Fruit fly (Drosophila melanogaster): ENCODE measurements around the gene CG6055.

The CG6055 gene

dm6 chr2L:7454112-7454511 is 12.2 kb upstream of the CG6055 start, which contains the start of gene Gr28a:
Gene Gr28a (minus strand): TSS chr2L:7454212.
- TF ChIP-seq Mnt (GFP tag; optimal IDR thresholded peaks at IDR 0.05) (no peak), kay (GFP tag; ENCODE audit: borderline replicate concordance) (no peak), Hr96 (GFP tag; optimal IDR thresholded peaks at IDR 0.05) (no peak), CG11617 (GFP tag; optimal IDR thresholded peaks at IDR 0.05) (no peak), CG14711 (tag; optimal IDR thresholded peaks at IDR 0.05) (no peak), CG1620 (GFP tag; optimal IDR thresholded peaks at IDR 0.05) (no peak), CG5204 (GFP tag; optimal IDR thresholded peaks at IDR 0.05) (no peak)

dm6 chr2L:7462147-7462546 is 4.2 kb upstream of the CG6055 start, which contains the start of gene Gr28b:
Gene Gr28b (minus strand): TSS chr2L:7462247.
- TF ChIP-seq CG7101 (tag; optimal IDR thresholded peaks at IDR 0.05) (no peak), CG33017 (tag; optimal IDR thresholded peaks at IDR 0.05) (no peak), bab1 (GFP tag; optimal IDR thresholded peaks at IDR 0.05) (no peak), CG11617 (GFP tag; optimal IDR thresholded peaks at IDR 0.05) (no peak), cic (GFP tag; optimal IDR thresholded peaks at IDR 0.05) (no peak), CG1620 (GFP tag; optimal IDR thresholded peaks at IDR 0.05) (no peak), Hr96 (GFP tag; optimal IDR thresholded peaks at IDR 0.05) (no peak), Crg-1 (GFP tag; optimal IDR thresholded peaks at IDR 0.05) (no peak), tj (GFP tag; optimal IDR thresholded peaks at IDR 0.05) (no peak), kay (GFP tag; ENCODE audit: borderline replicate concordance) (no peak), pad (GFP tag; optimal IDR thresholded peaks at IDR 0.05) (no peak)

dm6 chr2L:7473248-7473647 is 6.9 kb downstream of the CG6055 start:
- TF ChIP-seq tj (GFP tag; optimal IDR thresholded peaks at IDR 0.05) (no peak), Clk (GFP tag; optimal IDR thresholded peaks at IDR 0.05) (no peak), Crg-1 (GFP tag; optimal IDR thresholded peaks at IDR 0.05) (no peak), CG12768 (GFP tag; optimal IDR thresholded peaks at IDR 0.05) (no peak), bab1 (GFP tag; optimal IDR thresholded peaks at IDR 0.05) (no peak), kay (GFP tag; ENCODE audit: borderline replicate concordance) (no peak), Hr96 (GFP tag; optimal IDR thresholded peaks at IDR 0.05) (no peak), CG1620 (GFP tag; optimal IDR thresholded peaks at IDR 0.05) (no peak), CG11617 (GFP tag; optimal IDR thresholded peaks at IDR 0.05) (no peak)

dm6 chr2L:7474404-7474803 is 8.1 kb downstream of the CG6055 start, which contains the start of gene CG6441:
Gene CG6441 (plus strand): TSS chr2L:7474704.
- no peak for TF ChIP-seq CG11617 (GFP tag; optimal IDR thresholded peaks at IDR 0.05)
- no peak for TF ChIP-seq bab1 (GFP tag; optimal IDR thresholded peaks at IDR 0.05)
- TF ChIP-seq CG1620 (GFP tag; optimal IDR thresholded peaks at IDR 0.05): no peak
- TF ChIP-seq CG33017 (tag; optimal IDR thresholded peaks at IDR 0.05): no peak
- no peak for TF ChIP-seq CG5204 (GFP tag; optimal IDR thresholded peaks at IDR 0.05)
- no peak for TF ChIP-seq Crg-1 (GFP tag; optimal IDR thresholded peaks at IDR 0.05)
- no peak for TF ChIP-seq cnc (optimal IDR thresholded peaks at IDR 0.05)
- TF ChIP-seq toe (GFP tag; optimal IDR thresholded peaks at IDR 0.05): no peak
- no peak for TF ChIP-seq ovo (GFP tag; optimal IDR thresholded peaks at IDR 0.05)
- no peak for TF ChIP-seq kay (GFP tag; ENCODE audit: borderline replicate concordance)
- TF ChIP-seq Clk (GFP tag; optimal IDR thresholded peaks at IDR 0.05): no peak
- TF ChIP-seq CG14711 (tag; optimal IDR thresholded peaks at IDR 0.05): no peak
- no peak for TF ChIP-seq CG7101 (tag; optimal IDR thresholded peaks at IDR 0.05)
- no peak for TF ChIP-seq Hr96 (GFP tag; optimal IDR thresholded peaks at IDR 0.05)
- TF ChIP-seq CG12768 (GFP tag; optimal IDR thresholded peaks at IDR 0.05): no peak
- no peak for TF ChIP-seq CG7045 (GFP tag; optimal IDR thresholded peaks at IDR 0.05)
- no peak for TF ChIP-seq tj (GFP tag; optimal IDR thresholded peaks at IDR 0.05)
- TF ChIP-seq pad (GFP tag; optimal IDR thresholded peaks at IDR 0.05): no peak

dm6 chr2L:7486222-7486621 is 19.9 kb downstream of the CG6055 start:
- no peak for TF ChIP-seq Hr96 (GFP tag; optimal IDR thresholded peaks at IDR 0.05)
- no peak for TF ChIP-seq pad (GFP tag; optimal IDR thresholded peaks at IDR 0.05)
- TF ChIP-seq kay (GFP tag; ENCODE audit: borderline replicate concordance): no peak
- no peak for TF ChIP-seq CG1620 (GFP tag; optimal IDR thresholded peaks at IDR 0.05)
- no peak for TF ChIP-seq cnc (optimal IDR thresholded peaks at IDR 0.05)
- no peak for TF ChIP-seq ovo (GFP tag; optimal IDR thresholded peaks at IDR 0.05)
- TF ChIP-seq toe (GFP tag; optimal IDR thresholded peaks at IDR 0.05): no peak
- TF ChIP-seq CG33017 (tag; optimal IDR thresholded peaks at IDR 0.05): no peak
- no peak for TF ChIP-seq CG5204 (GFP tag; optimal IDR thresholded peaks at IDR 0.05)
- TF ChIP-seq tj (GFP tag; optimal IDR thresholded peaks at IDR 0.05): no peak
- no peak for TF ChIP-seq CG7045 (GFP tag; optimal IDR thresholded peaks at IDR 0.05)
- no peak for TF ChIP-seq Mnt (GFP tag; optimal IDR thresholded peaks at IDR 0.05)
- no peak for TF ChIP-seq CG7101 (tag; optimal IDR thresholded peaks at IDR 0.05)

- TF ChIP-seq CG7101 (tag; optimal IDR thresholded peaks at IDR 0.05) (peak; percentile 3), CG14711 (tag; optimal IDR thresholded peaks at IDR 0.05) (peak; percentile 42), CG11617 (GFP tag; optimal IDR thresholded peaks at IDR 0.05) (no peak)
Measured at dm6 chr2L:7491902-7492301, 25.6 kb downstream of the CG6055 start.

dm6 chr2L:7492508-7492907 is 26.2 kb downstream of the CG6055 start:
- no peak for TF ChIP-seq CG12768 (GFP tag; optimal IDR thresholded peaks at IDR 0.05)
- no peak for TF ChIP-seq CG7101 (tag; optimal IDR thresholded peaks at IDR 0.05)
- no peak for TF ChIP-seq kay (GFP tag; ENCODE audit: borderline replicate concordance)
- no peak for TF ChIP-seq CG33017 (tag; optimal IDR thresholded peaks at IDR 0.05)
- TF ChIP-seq CG14711 (tag; optimal IDR thresholded peaks at IDR 0.05): peak; percentile 29
- no peak for TF ChIP-seq CG5204 (GFP tag; optimal IDR thresholded peaks at IDR 0.05)
